Fruit fly (Drosophila melanogaster): ENCODE measurements around the gene CG17078.

The CG17078 gene

DNA sequence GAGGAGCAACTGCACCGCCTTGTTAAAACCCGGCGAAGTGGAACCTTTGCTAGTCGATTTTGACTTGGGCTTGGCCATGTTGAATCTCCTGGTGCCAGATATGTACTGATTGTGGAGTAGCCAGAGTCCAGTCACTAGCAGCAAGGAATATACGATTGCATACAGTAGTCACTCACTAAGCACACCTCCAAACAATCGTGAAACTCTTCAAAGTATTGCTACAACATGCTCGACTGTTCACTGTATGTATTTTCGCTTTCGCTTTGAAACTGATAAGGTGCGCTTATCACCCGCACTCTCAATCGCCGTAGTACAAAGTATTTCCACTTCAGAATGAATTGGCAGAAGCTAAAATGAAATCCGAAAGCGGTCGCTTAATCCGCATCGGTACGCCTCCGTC lies 8.4 kb upstream of the CG17078 start (continued):
- TF ChIP-seq CG12744 (GFP tag; optimal IDR thresholded peaks at IDR 0.05): peak; percentile 54
- TF ChIP-seq fd96Cb (tag; optimal IDR thresholded peaks at IDR 0.05): peak; percentile 12
- no peak for TF ChIP-seq ro (GFP tag; IDR thresholded peaks at IDR 0.05)
- no peak for TF ChIP-seq CG3407 (GFP tag; optimal IDR thresholded peaks at IDR 0.05)
- peak; percentile 65 for TF ChIP-seq CG12391 (tag; optimal IDR thresholded peaks at IDR 0.05)
- TF ChIP-seq slbo (GFP tag; IDR thresholded peaks at IDR 0.05): peak; percentile 92
- peak; percentile 58; the same call in 1 of the 2 replicates for TF ChIP-seq cas (GFP tag; IDR thresholded peaks at IDR 0.05)
- TF ChIP-seq Xrp1 (GFP tag; IDR thresholded peaks at IDR 0.05): peak; percentile 67
- TF ChIP-seq Ets65A (GFP tag): peak; percentile 69
- no peak for TF ChIP-seq CG5180 (GFP tag; optimal IDR thresholded peaks at IDR 0.05)
- TF ChIP-seq Ravus (GFP tag; IDR thresholded peaks at IDR 0.05): no peak
- TF ChIP-seq Ets97D (GFP tag; optimal IDR thresholded peaks at IDR 0.05): peak; percentile 20
- TF ChIP-seq caup (GFP tag; optimal IDR thresholded peaks at IDR 0.05; ENCODE audit: severe bottlenecking): peak; percentile 74
- no peak for TF ChIP-seq Atf3 (GFP tag; optimal IDR thresholded peaks at IDR 0.05)
- peak; percentile 63; the same call in 1 of the 2 replicates for TF ChIP-seq Rx (GFP tag; IDR thresholded peaks at IDR 0.05)
- TF ChIP-seq Sry-β (GFP tag; optimal IDR thresholded peaks at IDR 0.05): no peak
- no peak for TF ChIP-seq NK7.1 (GFP tag; optimal IDR thresholded peaks at IDR 0.05)
- no peak for TF ChIP-seq Doc2 (GFP tag; IDR thresholded peaks at IDR 0.05)
- peak; percentile 35; the same call in 1 of the 2 replicates for TF ChIP-seq CG6272 (GFP tag; IDR thresholded peaks at IDR 0.05)
- peak; percentile 37; the same call in 1 of the 3 replicates for TF ChIP-seq CG7357 (GFP tag; IDR thresholded peaks at IDR 0.05)
- no peak for TF ChIP-seq amos (GFP tag; IDR thresholded peaks at IDR 0.05; ENCODE audit: partially characterized antibody)
- peak; percentile 65 for TF ChIP-seq CG1647 (GFP tag; optimal IDR thresholded peaks at IDR 0.05)
- peak; percentile 62 for TF ChIP-seq HLH54F (GFP tag; optimal IDR thresholded peaks at IDR 0.05)
- peak; percentile 63 for TF ChIP-seq Dek (tag; optimal IDR thresholded peaks at IDR 0.05)
- no peak for TF ChIP-seq CG15073 (GFP tag; optimal IDR thresholded peaks at IDR 0.05)
- TF ChIP-seq CG34224 (GFP tag; IDR thresholded peaks at IDR 0.05; ENCODE audit: partially characterized antibody): 0 out of 3 replicates have a peak, but pooled peaks have one; percentile 25
- peak; percentile 36; the same call in 1 of the 2 replicates for TF ChIP-seq ssp (GFP tag; IDR thresholded peaks at IDR 0.05)
- TF ChIP-seq ap (GFP tag; IDR thresholded peaks at IDR 0.05): peak; percentile 46
- TF ChIP-seq CG12219 (GFP tag; optimal IDR thresholded peaks at IDR 0.05): peak; percentile 65
- TF ChIP-seq fd3F (GFP tag; optimal IDR thresholded peaks at IDR 0.05): peak; percentile 4
- TF ChIP-seq vfl (GFP tag; optimal IDR thresholded peaks at IDR 0.05): peak; percentile 61
- TF ChIP-seq CG18262 (tag; optimal IDR thresholded peaks at IDR 0.05): peak; percentile 26
- peak; percentile 61 for TF ChIP-seq HLH3B (GFP tag; IDR thresholded peaks at IDR 0.05)
- TF ChIP-seq Dip3 (GFP tag; optimal IDR thresholded peaks at IDR 0.05): peak; percentile 77
- 0 out of 2 replicates have a peak, but pooled peaks have one; percentile 44 for TF ChIP-seq CG31224 (GFP tag; IDR thresholded peaks at IDR 0.05)
- TF ChIP-seq nom (GFP tag; optimal IDR thresholded peaks at IDR 0.05): peak; percentile 91
- peak; percentile 75 for TF ChIP-seq Optix (GFP tag; IDR thresholded peaks at IDR 0.05)
- TF ChIP-seq CG10462 (GFP tag; optimal IDR thresholded peaks at IDR 0.05): no peak
- peak; percentile 37 for TF ChIP-seq da (GFP tag; optimal IDR thresholded peaks at IDR 0.05)
- no peak for TF ChIP-seq CG13123 (GFP tag; optimal IDR thresholded peaks at IDR 0.05)
- TF ChIP-seq kni (GFP tag; optimal IDR thresholded peaks at IDR 0.05): no peak
- TF ChIP-seq Kr (GFP tag; optimal IDR thresholded peaks at IDR 0.05): no peak
- TF ChIP-seq bbx (GFP tag; IDR thresholded peaks at IDR 0.05; ENCODE audit: partially characterized antibody): no peak; the same call in 1 of the 2 replicates
- TF ChIP-seq tx (GFP tag; optimal IDR thresholded peaks at IDR 0.05): peak; percentile 70
- TF ChIP-seq CG17186 (GFP tag; optimal IDR thresholded peaks at IDR 0.05): no peak
- peak; percentile 43 for TF ChIP-seq en (GFP tag; optimal IDR thresholded peaks at IDR 0.05)
- TF ChIP-seq Myb (GFP tag; optimal IDR thresholded peaks at IDR 0.05): peak; percentile 46
- peak; percentile 62 for TF ChIP-seq az2 (GFP tag; optimal IDR thresholded peaks at IDR 0.05)
- no peak for TF ChIP-seq nerfin-2 (GFP tag; IDR thresholded peaks at IDR 0.05; ENCODE audit: partially characterized antibody)
- TF ChIP-seq Meics (GFP tag; optimal IDR thresholded peaks at IDR 0.05): peak; percentile 81
- TF ChIP-seq Hey (tag; optimal IDR thresholded peaks at IDR 0.05): no peak
